Worm (Caenorhabditis elegans): Measurements from ENCODE around the gene snpc-1.1.

Gene snpc-1.1

DNA sequence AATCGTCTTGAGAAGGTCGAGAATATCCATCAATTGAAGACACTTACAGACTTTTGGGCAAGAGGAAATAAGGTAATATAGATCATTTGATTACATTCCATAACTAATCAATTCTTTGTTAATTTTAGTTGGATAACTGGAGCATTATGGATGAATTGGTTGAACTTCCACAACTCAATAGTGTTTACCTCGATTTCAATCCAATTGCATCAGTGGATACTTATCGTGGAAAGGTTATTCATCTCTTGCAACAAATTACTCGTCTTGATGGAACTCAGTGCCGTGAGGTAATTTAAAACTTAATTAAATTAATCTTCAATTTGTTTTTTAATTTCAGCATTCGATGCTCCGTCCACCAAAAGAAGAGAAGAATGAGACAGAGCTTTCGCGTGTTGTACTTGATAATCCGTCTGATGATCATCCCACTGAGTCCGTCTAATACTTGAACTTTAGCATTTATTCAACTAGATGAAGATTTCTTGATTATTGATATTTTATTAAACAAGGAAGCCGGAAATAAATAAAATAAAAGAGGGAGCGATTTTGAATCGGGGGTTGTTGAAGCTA lies 7.6 kb downstream of the snpc-1.1 start:
- TF ChIP-seq F16B12.6 (tag; optimal IDR thresholded peaks at IDR 0.05) (no peak), nhr-77 (tag; optimal IDR thresholded peaks at IDR 0.05) (no peak), ceh-90 (tag; optimal IDR thresholded peaks at IDR 0.05) (no peak), nhr-47 (tag; optimal IDR thresholded peaks at IDR 0.05) (peak; percentile 24), mep-1 (tag; optimal IDR thresholded peaks at IDR 0.05) (no peak), egl-27 (tag; optimal IDR thresholded peaks at IDR 0.05) (no peak), nhr-90 (tag; optimal IDR thresholded peaks at IDR 0.05; ENCODE audit: poor library complexity) (peak; percentile 40), blmp-1 (tag; optimal IDR thresholded peaks at IDR 0.05) (peak; percentile 0), efl-3 (GFP tag; optimal IDR thresholded peaks at IDR 0.05) (no peak)

DNA sequence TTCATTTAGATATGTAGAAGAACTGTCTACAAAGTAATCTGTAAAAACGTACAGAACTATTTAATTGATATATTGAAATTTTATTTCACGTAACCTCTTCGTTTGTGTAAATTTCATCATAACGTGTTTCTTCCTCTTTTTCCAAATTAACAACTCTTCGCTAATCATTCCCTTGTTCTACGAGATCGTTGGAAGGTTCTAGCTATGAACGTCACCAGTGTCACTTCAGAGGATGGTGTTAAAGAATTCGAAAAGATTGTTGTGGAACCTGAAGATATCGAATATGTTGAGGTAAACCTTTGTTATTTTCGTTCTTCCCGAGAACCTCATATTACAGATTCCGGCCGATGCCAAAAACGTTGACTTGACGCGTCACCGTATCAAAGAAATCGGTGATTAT lies 8.7 kb downstream of the snpc-1.1 start, which contains the start of gene C06A8.6:
Gene C06A8.6, plus strand, starts transcription at position 89 of the 400 bp plus-strand sequence.
- TF ChIP-seq unc-86 (tag; optimal IDR thresholded peaks at IDR 0.05) = no peak
- no peak for TF ChIP-seq unc-30 (tag; optimal IDR thresholded peaks at IDR 0.05)
- TF ChIP-seq egl-13 (tag; optimal IDR thresholded peaks at IDR 0.05) = no peak
- no peak for TF ChIP-seq skn-1 (tag; optimal IDR thresholded peaks at IDR 0.05)
- TF ChIP-seq F16B12.6 (tag; optimal IDR thresholded peaks at IDR 0.05) = no peak
- no peak for TF ChIP-seq nhr-84 (tag; optimal IDR thresholded peaks at IDR 0.05)
- TF ChIP-seq alr-1 (tag; optimal IDR thresholded peaks at IDR 0.05; ENCODE audit: borderline replicate concordance) = no peak
- no peak for TF ChIP-seq snpc-4 (tag; optimal IDR thresholded peaks at IDR 0.05)
- TF ChIP-seq aha-1 (tag; optimal IDR thresholded peaks at IDR 0.05) = no peak
- TF ChIP-seq fkh-4 (tag; optimal IDR thresholded peaks at IDR 0.05; ENCODE audit: borderline replicate concordance) = no peak
- no peak for TF ChIP-seq lin-39 (tag; optimal IDR thresholded peaks at IDR 0.05)
- TF ChIP-seq fos-1 (tag; optimal IDR thresholded peaks at IDR 0.05) = no peak
- no peak for TF ChIP-seq lsy-2 (tag; optimal IDR thresholded peaks at IDR 0.05)
- no peak for TF ChIP-seq nhr-19 (GFP tag; conservative IDR thresholded peaks at IDR 0.05)
- no peak for TF ChIP-seq nhr-76 (tag; optimal IDR thresholded peaks at IDR 0.05)
- TF ChIP-seq xbp-1 (tag; optimal IDR thresholded peaks at IDR 0.05) = no peak
- TF ChIP-seq zip-4 (GFP tag; optimal IDR thresholded peaks at IDR 0.05) = no peak
- no peak for TF ChIP-seq ces-1 (GFP tag; optimal IDR thresholded peaks at IDR 0.05)

ce11 chrII:7771917-7772316 lies 9.2 kb downstream of the snpc-1.1 start, which contains the start of gene C06A8.8:
Gene C06A8.8 (minus strand): TSS chrII:7772017.
- no peak for TF ChIP-seq hlh-4 (tag; optimal IDR thresholded peaks at IDR 0.05)
- no peak for TF ChIP-seq fkh-4 (tag; optimal IDR thresholded peaks at IDR 0.05; ENCODE audit: borderline replicate concordance)
- TF ChIP-seq ces-1 (GFP tag; optimal IDR thresholded peaks at IDR 0.05) = no peak
- no peak for TF ChIP-seq Y116A8C.19 (tag; optimal IDR thresholded peaks at IDR 0.05; ENCODE audit: borderline replicate concordance)
- no peak for TF ChIP-seq ceh-90 (tag; optimal IDR thresholded peaks at IDR 0.05)
- TF ChIP-seq ztf-11 (tag; optimal IDR thresholded peaks at IDR 0.05) = no peak

DNA sequence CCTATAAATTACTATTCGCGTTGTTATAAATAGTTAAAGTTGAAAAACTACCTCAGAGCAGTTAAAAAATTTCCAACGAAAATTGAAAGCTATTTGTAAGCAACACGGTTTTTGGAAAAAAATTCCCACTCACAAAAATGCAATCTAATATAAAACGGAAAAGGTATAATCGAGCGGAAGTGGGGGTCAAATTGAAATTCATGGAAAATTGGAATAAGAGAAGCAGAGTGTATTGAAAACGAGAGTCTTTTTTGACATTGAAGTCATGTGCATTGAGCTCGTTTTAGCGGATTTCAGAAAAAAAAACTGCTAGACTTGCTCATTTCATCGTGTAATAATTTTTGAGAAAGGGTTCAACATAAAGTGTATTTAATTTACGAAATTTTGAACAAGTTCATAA lies 10.8 kb downstream of the snpc-1.1 start:
- TF ChIP-seq jun-1 (tag; optimal IDR thresholded peaks at IDR 0.05) (no peak), fkh-8 (tag; optimal IDR thresholded peaks at IDR 0.05) (peak; percentile 65), tbx-2 (tag; optimal IDR thresholded peaks at IDR 0.05) (no peak), efl-1 (optimal IDR thresholded peaks at IDR 0.05) (no peak), efl-1 (GFP tag; optimal IDR thresholded peaks at IDR 0.05 in 1 of 2) (peak in 1 of 2 experiments; percentile 49), mep-1 (tag; optimal IDR thresholded peaks at IDR 0.05) (no peak), hpl-2 (GFP tag; optimal IDR thresholded peaks at IDR 0.05) (no peak), C34B4.2 (tag; optimal IDR thresholded peaks at IDR 0.05) (no peak), mab-9 (GFP tag; IDR thresholded peaks at IDR 0.05) (no peak), ceh-90 (tag; optimal IDR thresholded peaks at IDR 0.05) (no peak), nhr-85 (tag) (no peak), dsc-1 (tag; optimal IDR thresholded peaks at IDR 0.05) (no peak), fkh-10 (GFP tag; optimal IDR thresholded peaks at IDR 0.05) (no peak), fkh-4 (tag; optimal IDR thresholded peaks at IDR 0.05; ENCODE audit: borderline replicate concordance) (no peak), irx-1 (tag; optimal IDR thresholded peaks at IDR 0.05) (no peak), blmp-1 (tag; optimal IDR thresholded peaks at IDR 0.05) (no peak), aly-2 (tag; optimal IDR thresholded peaks at IDR 0.05) (no peak), lin-15B (tag; optimal IDR thresholded peaks at IDR 0.05) (no peak), nhr-90 (tag; optimal IDR thresholded peaks at IDR 0.05; ENCODE audit: poor library complexity) (no peak), unc-62 (GFP tag; optimal IDR thresholded peaks at IDR 0.05) (no peak), unc-98 (GFP tag; IDR thresholded peaks at IDR 0.05) (no peak), swsn-7 (tag; optimal IDR thresholded peaks at IDR 0.05) (no peak), lin-14 (GFP tag; optimal IDR thresholded peaks at IDR 0.05) (peak; percentile 31), lir-3 (tag; optimal IDR thresholded peaks at IDR 0.05; ENCODE audit: poor library complexity) (no peak)

Measured in whole organism, L1 larva.